Fruit fly (Drosophila melanogaster): ENCODE data around the gene qua.

qua gene

DNA sequence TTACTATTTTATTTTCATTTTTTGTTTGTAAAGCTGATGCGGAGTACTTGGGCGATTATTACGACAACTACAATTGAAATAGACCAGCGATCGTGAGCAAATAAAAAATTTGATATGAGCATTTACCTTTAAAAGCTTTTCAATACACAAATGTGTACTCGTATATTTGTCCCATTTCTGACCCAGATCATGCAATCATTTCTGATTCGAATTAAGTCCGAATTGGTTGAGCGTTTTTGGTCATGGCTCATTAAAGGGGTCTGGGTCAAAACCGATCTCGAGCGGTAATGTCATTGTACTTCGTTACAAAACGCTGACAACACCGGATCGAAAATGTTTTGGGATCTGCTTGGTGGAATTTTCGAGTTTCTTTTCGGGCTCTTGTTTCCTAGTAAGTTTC lies 10.7 kb downstream of the qua start, which contains the start of gene CG43220:
Gene CG43220 (plus strand): TSS at position 301 of the 400 bp plus-strand sequence.
- TF ChIP-seq CG8478 (optimal IDR thresholded peaks at IDR 0.05) = no peak
- TF ChIP-seq EcR (GFP tag; optimal IDR thresholded peaks at IDR 0.05) = no peak
- TF ChIP-seq psq (optimal IDR thresholded peaks at IDR 0.05) = no peak
- no peak for TF ChIP-seq Dll (optimal IDR thresholded peaks at IDR 0.05)
- no peak for TF ChIP-seq pan (optimal IDR thresholded peaks at IDR 0.05)
- no peak for TF ChIP-seq usp (GFP tag; optimal IDR thresholded peaks at IDR 0.05)

DNA sequence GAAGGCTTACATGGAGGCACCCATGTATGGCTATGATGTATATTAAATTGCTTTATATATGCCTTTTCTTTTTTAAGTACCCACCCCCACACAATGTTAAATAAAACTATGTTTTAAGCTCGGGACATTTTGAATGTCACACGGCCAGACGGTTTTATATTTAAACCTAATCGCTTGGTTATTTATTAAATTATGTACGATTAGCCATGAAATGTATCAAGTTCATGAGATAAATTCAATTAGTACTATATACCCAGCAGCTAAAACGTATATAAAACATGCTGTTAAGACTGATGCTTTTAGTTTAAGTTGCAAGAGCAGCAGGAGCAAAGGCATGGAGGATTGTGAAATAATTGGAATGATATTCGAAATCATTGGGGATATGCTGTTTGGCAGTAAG lies 11.6 kb downstream of the qua start, which contains the start of the genes CG43221 and CG43645:
Gene CG43221 (plus strand): TSS at position 301 of the 400 bp plus-strand sequence.
Gene CG43645 (plus strand): TSS at position 301 of the 400 bp plus-strand sequence.
- no peak for TF ChIP-seq psq (optimal IDR thresholded peaks at IDR 0.05)
- no peak for TF ChIP-seq usp (GFP tag; optimal IDR thresholded peaks at IDR 0.05)
- TF ChIP-seq CG8478 (optimal IDR thresholded peaks at IDR 0.05) = no peak
- no peak for TF ChIP-seq EcR (GFP tag; optimal IDR thresholded peaks at IDR 0.05)
- no peak for TF ChIP-seq pan (optimal IDR thresholded peaks at IDR 0.05)
- TF ChIP-seq Dll (optimal IDR thresholded peaks at IDR 0.05) = no peak

DNA sequence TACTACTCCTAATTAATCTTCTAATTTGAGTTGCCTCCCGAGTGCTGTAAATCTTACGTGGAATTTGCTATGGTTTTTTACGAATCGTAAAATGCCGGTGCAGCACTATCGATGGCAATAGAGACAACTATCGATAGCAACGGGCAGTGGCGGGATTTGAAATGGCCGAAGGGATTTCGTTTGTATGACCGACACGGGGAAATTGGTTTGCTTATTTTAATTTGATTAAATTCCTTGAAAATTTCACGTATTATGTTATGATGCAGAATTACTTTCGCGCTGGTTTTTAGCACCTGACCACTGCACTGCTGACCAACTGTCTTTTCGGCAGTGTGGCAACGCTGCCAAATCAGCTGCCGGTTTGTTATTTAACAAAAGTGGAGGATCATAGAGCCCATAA lies 12.8 kb downstream of the qua start, which contains the start of the genes GCS2beta and CG5131:
Gene GCS2beta (minus strand): TSS at position 134 of the 400 bp plus-strand sequence.
Gene CG5131 (plus strand): TSS at position 328 of the 400 bp plus-strand sequence.
- no peak for TF ChIP-seq Dll (optimal IDR thresholded peaks at IDR 0.05)
- TF ChIP-seq CG8478 (optimal IDR thresholded peaks at IDR 0.05) = no peak
- TF ChIP-seq usp (GFP tag; optimal IDR thresholded peaks at IDR 0.05) = no peak
- TF ChIP-seq EcR (GFP tag; optimal IDR thresholded peaks at IDR 0.05) = no peak
- no peak for TF ChIP-seq pan (optimal IDR thresholded peaks at IDR 0.05)
- TF ChIP-seq psq (optimal IDR thresholded peaks at IDR 0.05) = no peak

DNA sequence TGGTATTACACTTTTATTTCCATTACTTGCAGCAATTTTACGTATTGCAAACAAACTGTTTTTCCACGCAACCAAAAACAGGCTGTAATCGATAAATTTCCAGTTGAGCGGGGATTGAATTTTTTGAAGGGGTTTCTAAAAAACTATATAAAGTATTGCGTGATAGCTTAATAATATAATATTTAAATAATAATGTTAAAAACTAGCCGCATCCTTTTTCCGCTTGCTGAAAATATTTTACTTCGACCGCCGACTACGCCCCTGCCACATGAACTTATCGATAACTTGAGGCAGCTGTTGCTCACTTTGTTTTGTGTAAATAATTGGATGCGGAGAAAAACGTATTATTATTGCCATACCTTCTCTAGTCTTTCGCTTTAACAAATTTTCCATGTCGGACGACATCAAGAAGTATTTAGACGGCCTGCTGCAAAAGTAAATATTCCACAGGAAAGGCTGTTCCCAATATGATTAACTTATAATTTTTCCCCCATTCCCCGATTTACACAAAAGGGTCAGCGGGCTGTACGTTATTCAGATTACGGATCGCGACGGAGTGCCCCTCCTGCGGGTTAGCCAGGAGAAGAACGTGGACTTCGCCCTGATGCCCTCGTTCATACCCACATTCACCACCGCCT lies 15.9 kb downstream of the qua start, which contains the start of the genes fws and Lamtor3:
Gene fws (minus strand): TSS at position 87 of the 638 bp plus-strand sequence.
Gene Lamtor3 (plus strand): TSS at position 289 of the 638 bp plus-strand sequence.
- no peak for TF ChIP-seq pan (optimal IDR thresholded peaks at IDR 0.05)
- TF ChIP-seq psq (optimal IDR thresholded peaks at IDR 0.05) = no peak
- TF ChIP-seq Dll (optimal IDR thresholded peaks at IDR 0.05) = no peak
- no peak for TF ChIP-seq usp (GFP tag; optimal IDR thresholded peaks at IDR 0.05)
- TF ChIP-seq EcR (GFP tag; optimal IDR thresholded peaks at IDR 0.05) = no peak
- no peak for TF ChIP-seq CG8478 (optimal IDR thresholded peaks at IDR 0.05)

DNA sequence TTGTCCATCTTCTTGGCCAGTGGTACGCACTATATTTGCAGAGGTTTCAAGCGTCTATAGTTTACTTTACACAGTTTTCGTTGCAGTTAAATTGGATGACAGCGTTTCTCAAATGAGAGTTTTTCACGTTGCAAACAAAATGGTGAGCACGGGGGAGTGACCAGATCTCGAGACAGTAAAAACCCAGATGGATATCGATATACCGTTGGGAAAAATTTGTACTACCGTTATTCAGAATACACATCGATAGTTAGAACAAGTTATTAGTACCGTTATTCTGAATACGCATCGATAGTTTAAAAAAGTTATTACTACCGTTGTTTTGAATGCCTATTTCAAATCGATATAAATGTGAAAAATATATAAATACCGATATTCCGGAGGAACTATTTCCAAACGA lies 19.3 kb downstream of the qua start, which contains the start of gene cass:
Gene cass (minus strand): TSS at position 179 of the 400 bp plus-strand sequence.
- TF ChIP-seq psq (optimal IDR thresholded peaks at IDR 0.05) (no peak), EcR (GFP tag; optimal IDR thresholded peaks at IDR 0.05) (no peak), CG8478 (optimal IDR thresholded peaks at IDR 0.05) (no peak), pan (optimal IDR thresholded peaks at IDR 0.05) (no peak), Dll (optimal IDR thresholded peaks at IDR 0.05) (no peak), usp (GFP tag; optimal IDR thresholded peaks at IDR 0.05) (no peak)

DNA sequence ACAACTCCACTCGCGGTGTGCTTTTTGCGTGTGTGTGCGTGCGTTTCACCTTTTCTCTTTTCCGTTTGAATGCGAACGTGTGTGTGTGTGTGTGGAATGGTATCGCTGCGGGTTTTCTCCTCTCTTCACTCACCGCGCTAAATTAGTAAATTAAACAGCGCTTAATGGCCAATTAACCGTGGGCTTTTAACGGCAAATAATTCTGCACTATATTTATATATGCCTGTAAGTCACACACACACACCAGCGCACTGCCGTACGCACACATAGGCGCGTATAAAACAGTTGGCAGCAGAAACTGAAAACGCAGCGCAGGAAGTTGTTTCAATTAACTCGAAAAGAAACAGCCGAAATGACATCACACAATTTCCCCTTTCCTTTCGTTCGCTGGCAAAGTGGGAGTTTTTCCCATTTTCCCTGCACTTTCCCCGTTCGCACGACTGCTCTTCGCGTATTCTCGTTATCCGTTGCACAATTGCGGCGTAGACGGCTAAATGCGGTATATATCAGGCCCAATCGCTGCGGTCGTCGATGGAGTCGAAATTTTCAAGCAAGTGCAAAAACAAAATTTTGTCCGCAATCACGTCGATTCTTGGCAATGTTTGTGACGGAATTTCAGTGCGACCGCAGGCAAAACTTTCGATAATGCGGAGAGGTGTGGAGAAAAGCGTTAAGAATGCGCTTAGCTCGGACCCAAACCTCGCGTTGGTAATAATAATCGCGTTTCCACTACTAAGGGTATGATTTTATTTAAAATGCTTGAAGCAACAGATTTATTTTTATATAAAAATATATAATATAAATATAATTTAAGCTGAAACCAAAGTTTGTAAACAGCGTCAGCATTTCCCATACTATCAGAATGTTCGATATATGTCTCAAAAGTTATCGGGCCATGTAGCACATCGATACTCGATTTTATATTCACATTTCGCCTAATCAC lies 24.2 kb downstream of the qua start, which contains the start of gene BicD:
Gene BicD (minus strand): TSS at position 634 of the 943 bp plus-strand sequence.
- TF ChIP-seq psq (optimal IDR thresholded peaks at IDR 0.05) = no peak
- TF ChIP-seq pan (optimal IDR thresholded peaks at IDR 0.05) = no peak
- TF ChIP-seq CG8478 (optimal IDR thresholded peaks at IDR 0.05) = no peak
- no peak for TF ChIP-seq usp (GFP tag; optimal IDR thresholded peaks at IDR 0.05)
- no peak for TF ChIP-seq Dll (optimal IDR thresholded peaks at IDR 0.05)
- TF ChIP-seq EcR (GFP tag; optimal IDR thresholded peaks at IDR 0.05) = no peak

DNA sequence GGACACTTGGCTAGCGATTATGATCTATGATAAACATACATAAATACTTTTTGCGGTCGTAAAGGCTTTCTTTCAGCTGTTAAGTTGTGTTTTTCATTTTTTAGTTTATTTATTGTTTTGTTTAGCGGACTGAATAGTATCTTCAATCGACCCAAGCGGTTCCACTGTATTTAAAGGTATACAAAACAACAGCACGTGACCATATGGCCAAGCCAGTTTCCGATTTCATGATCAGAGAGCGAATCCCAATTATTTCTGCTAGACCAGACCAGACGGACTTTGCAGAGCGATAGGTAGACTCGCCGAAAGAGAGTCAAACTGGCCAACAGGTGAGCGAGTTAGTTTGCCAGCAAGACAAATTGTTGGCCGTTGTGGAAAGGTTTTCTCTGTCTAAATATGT lies 25.5 kb downstream of the qua start, which contains the start of gene Sgt:
Gene Sgt (plus strand): TSS at position 80 of the 400 bp plus-strand sequence.
- TF ChIP-seq EcR (GFP tag; optimal IDR thresholded peaks at IDR 0.05) = no peak
- TF ChIP-seq pan (optimal IDR thresholded peaks at IDR 0.05) = no peak
- no peak for TF ChIP-seq Dll (optimal IDR thresholded peaks at IDR 0.05)
- no peak for TF ChIP-seq psq (optimal IDR thresholded peaks at IDR 0.05)
- no peak for TF ChIP-seq CG8478 (optimal IDR thresholded peaks at IDR 0.05)
- TF ChIP-seq usp (GFP tag; optimal IDR thresholded peaks at IDR 0.05) = no peak

DNA sequence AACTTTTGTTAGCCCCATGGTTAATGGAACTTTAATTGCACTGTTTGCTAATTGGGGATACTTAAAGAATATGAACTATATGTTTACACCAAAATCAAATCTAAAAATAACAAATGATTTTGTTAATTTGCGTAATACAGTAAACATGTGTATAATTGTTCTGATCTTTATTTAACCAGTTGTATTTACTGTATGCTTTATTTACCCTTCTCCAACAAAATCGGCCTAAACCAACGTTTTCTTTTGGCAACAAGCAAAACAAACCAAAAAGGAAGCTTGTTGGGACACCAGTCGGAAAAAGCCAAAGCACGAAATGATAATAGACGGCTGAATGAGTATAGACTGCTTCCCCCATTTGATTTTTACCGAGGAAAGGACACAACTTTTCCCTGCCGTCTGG lies 26.4 kb downstream of the qua start:
- TF ChIP-seq psq (optimal IDR thresholded peaks at IDR 0.05) = no peak
- TF ChIP-seq usp (GFP tag; optimal IDR thresholded peaks at IDR 0.05) = no peak
- TF ChIP-seq Dll (optimal IDR thresholded peaks at IDR 0.05) = no peak
- no peak for TF ChIP-seq EcR (GFP tag; optimal IDR thresholded peaks at IDR 0.05)
- TF ChIP-seq pan (optimal IDR thresholded peaks at IDR 0.05) = no peak
- TF ChIP-seq CG8478 (optimal IDR thresholded peaks at IDR 0.05) = no peak

DNA sequence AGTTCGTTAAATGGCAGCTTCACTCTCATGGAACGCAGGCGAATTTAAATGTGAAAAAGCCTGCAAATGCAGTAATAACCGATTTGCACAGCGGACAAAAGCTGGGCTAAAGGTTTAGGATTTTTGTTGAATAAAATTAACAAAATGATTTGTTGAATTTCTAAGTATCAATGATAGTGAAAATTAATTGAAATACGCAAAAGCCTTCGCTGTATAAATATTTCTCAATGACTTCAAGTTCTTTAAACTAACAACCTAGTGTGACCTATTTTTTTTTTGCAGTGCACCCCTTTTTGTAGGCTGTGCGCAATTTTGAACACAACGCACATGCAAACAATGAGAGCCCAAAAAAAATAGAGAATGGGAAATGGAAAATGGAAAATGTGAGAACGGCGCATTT lies 30.1 kb downstream of the qua start:
- TF ChIP-seq CG8478 (optimal IDR thresholded peaks at IDR 0.05) = no peak
- TF ChIP-seq usp (GFP tag; optimal IDR thresholded peaks at IDR 0.05) = no peak
- TF ChIP-seq psq (optimal IDR thresholded peaks at IDR 0.05) = no peak
- no peak for TF ChIP-seq EcR (GFP tag; optimal IDR thresholded peaks at IDR 0.05)
- TF ChIP-seq Dll (optimal IDR thresholded peaks at IDR 0.05) = no peak
- TF ChIP-seq pan (optimal IDR thresholded peaks at IDR 0.05) = no peak

DNA sequence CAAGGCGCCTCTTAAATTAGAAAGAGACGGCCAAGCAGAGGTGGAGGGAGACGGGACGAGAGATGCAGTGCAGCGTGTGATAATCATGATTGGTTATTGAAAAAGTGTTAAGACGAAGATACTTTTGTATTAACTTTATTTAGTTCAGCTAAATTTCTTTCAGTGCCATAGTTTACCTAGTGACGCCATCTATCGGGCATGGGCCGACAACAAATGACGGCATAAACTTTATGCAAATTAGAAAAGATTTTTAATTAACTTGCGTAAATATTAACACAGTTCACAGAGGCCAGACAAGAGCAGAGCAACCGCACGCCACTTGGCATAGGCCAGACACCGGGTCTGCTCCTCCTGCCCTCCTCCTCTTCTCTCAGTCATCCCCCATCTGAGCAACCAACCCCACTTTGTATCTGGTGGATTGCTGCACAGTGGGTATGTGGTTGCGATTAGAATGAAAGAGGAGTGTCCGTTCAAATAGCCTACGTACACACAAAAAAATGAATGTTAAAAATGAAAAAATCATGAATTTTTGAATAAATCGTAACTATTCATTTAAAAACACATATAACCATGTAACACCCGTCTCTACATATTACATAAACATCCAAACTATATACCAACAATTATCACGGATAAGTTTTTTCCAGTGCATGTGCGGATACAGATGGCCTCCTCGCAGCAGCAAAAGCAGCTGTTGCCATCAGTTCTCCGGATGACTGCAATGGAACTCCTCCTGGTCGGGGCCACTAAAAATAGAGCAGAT lies 30.9 kb downstream of the qua start:
- TF ChIP-seq psq (optimal IDR thresholded peaks at IDR 0.05) = no peak
- TF ChIP-seq EcR (GFP tag; optimal IDR thresholded peaks at IDR 0.05) = no peak
- no peak for TF ChIP-seq pan (optimal IDR thresholded peaks at IDR 0.05)
- no peak for TF ChIP-seq Dll (optimal IDR thresholded peaks at IDR 0.05)

DNA sequence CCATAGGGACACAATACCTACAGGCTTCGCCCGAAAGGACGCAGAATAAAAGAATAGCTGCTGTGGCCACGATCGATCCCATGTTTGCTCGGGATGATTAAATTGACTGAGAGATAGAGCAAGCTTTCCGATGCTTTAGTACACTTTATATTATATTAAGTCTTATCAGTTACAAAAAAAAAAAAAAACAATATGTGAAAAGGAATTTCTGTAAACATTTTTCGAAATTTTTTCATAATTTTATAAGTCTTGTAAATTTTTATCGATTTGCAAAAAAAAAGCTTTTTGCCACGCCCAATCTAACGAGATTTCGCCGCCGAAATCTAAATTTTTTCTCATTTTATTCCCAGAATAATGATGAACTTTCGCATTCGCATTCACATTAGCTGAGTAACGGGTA lies 39.1 kb downstream of the qua start, which contains the start of gene CG18563:
Gene CG18563 (minus strand): TSS at position 101 of the 400 bp plus-strand sequence.
- TF ChIP-seq CG8478 (optimal IDR thresholded peaks at IDR 0.05) (no peak), psq (optimal IDR thresholded peaks at IDR 0.05) (no peak), EcR (GFP tag; optimal IDR thresholded peaks at IDR 0.05) (no peak), usp (GFP tag; optimal IDR thresholded peaks at IDR 0.05) (no peak), Dll (optimal IDR thresholded peaks at IDR 0.05) (no peak), pan (optimal IDR thresholded peaks at IDR 0.05) (no peak)
